Fruit fly (Drosophila melanogaster) whole organism, embryonic: ENCODE measurements around the gene Cat.

Experiments used
- Ada2b ChIP-seq: fragments of 200-800 bp; sonication (Bioruptor generic); IDR thresholded peaks from 2 replicates; pipeline ENCODE4 v1.3.6; 2022; ENCODE audit warnings: missing biosample characterization, missing genetic modification characterization
- Asciz ChIP-seq: fragments of 200-800 bp; sonication (Bioruptor generic); optimal IDR thresholded peaks from 2 replicates; lab custom pipeline; 2017; ENCODE audit warnings: missing biosample characterization, mild to moderate bottlenecking, missing genetic modification characterization, missing genetic modification reagents
- CG10431 ChIP-seq: fragments of 200-800 bp; sonication (Bioruptor generic); optimal IDR thresholded peaks from 3 replicates; lab custom pipeline; 2018; ENCODE audit warnings: missing biosample characterization, mild to moderate bottlenecking, missing genetic modification characterization
- CG11247 ChIP-seq: fragments of 200-800 bp; sonication (Bioruptor generic); IDR thresholded peaks from 2 replicates; pipeline ENCODE4 v1.3.6; 2022; ENCODE audit warnings: missing biosample characterization, missing genetic modification characterization
- CG12104 ChIP-seq: fragments of 200-800 bp; sonication (Bioruptor generic); optimal IDR thresholded peaks from 3 replicates; lab custom pipeline; 2016; ENCODE audit warnings: missing biosample characterization, missing genetic modification characterization
- CG12942 ChIP-seq: fragments of 200-800 bp; sonication (Bioruptor generic); optimal IDR thresholded peaks from 3 replicates; lab custom pipeline; 2016; ENCODE audit warnings: missing biosample characterization, missing genetic modification characterization
- CG13123 ChIP-seq: fragments of 200-800 bp; sonication (Bioruptor generic); optimal IDR thresholded peaks from 2 replicates; lab custom pipeline; 2016; ENCODE audit warnings: missing biosample characterization, missing genetic modification characterization
- CG13424 ChIP-seq: fragments of 200-800 bp; sonication (Bioruptor generic); optimal IDR thresholded peaks from 2 replicates; lab custom pipeline; 2019; ENCODE audit warnings: missing biosample characterization, mild to moderate bottlenecking, missing genetic modification characterization, moderate library complexity
- CG14710 ChIP-seq: fragments of 200-800 bp; sonication (Bioruptor generic); optimal IDR thresholded peaks from 3 replicates; lab custom pipeline; 2019; ENCODE audit warnings: missing biosample characterization, mild to moderate bottlenecking, missing genetic modification characterization, moderate library complexity
- CG15269 ChIP-seq: fragments of 200-800 bp; sonication (Bioruptor generic); optimal IDR thresholded peaks from 2 replicates; lab custom pipeline; 2018; ENCODE audit warnings: missing biosample characterization, mild to moderate bottlenecking, missing genetic modification characterization, moderate library complexity
- CG17385 ChIP-seq: fragments of 200-800 bp; sonication (Bioruptor generic); optimal IDR thresholded peaks from 3 replicates; lab custom pipeline; 2018; ENCODE audit warnings: missing biosample characterization, mild to moderate bottlenecking, missing genetic modification characterization
- CG18011 ChIP-seq: fragments of 200-800 bp; sonication (Bioruptor generic); optimal IDR thresholded peaks from 2 replicates; lab custom pipeline; 2017; ENCODE audit warnings: missing biosample characterization, missing genetic modification characterization, mild to moderate bottlenecking, moderate library complexity, missing genotype
- CG30020 ChIP-seq: fragments of 200-800 bp; optimal IDR thresholded peaks from 2 replicates; lab custom pipeline; 2019; ENCODE audit warnings: missing biosample characterization, mild to moderate bottlenecking, missing genetic modification characterization, moderate library complexity
- CG32772 ChIP-seq: fragments of 200-800 bp; sonication (Bioruptor generic); IDR thresholded peaks from 2 replicates; pipeline ENCODE4 v1.3.6; 2022; ENCODE audit warnings: missing biosample characterization, missing genetic modification characterization
- CG34422 ChIP-seq: fragments of 200-800 bp; sonication (Bioruptor generic); IDR thresholded peaks from 3 replicates; pipeline ENCODE4 v1.3.6; 2022; ENCODE audit warnings: missing biosample characterization, missing genetic modification characterization
- CG4328 ChIP-seq: fragments of 200-800 bp; sonication (Bioruptor generic); optimal IDR thresholded peaks from 3 replicates; lab custom pipeline; 2017; ENCODE audit warnings: missing biosample characterization, missing genetic modification reagents, missing genetic modification characterization
- CG4707 ChIP-seq: fragments of 200-800 bp; sonication (Bioruptor generic); optimal IDR thresholded peaks from 2 replicates; lab custom pipeline; 2018; ENCODE audit warnings: missing biosample characterization, mild to moderate bottlenecking, missing genetic modification characterization, moderate library complexity
- CG6683 ChIP-seq: fragments of 200-800 bp; sonication (Bioruptor generic); optimal IDR thresholded peaks from 2 replicates; lab custom pipeline; 2017; ENCODE audit warnings: missing biosample characterization, mild to moderate bottlenecking, missing genetic modification characterization, missing genetic modification reagents
- CG7372 ChIP-seq: fragments of 200-800 bp; sonication (Bioruptor generic); IDR thresholded peaks from 2 replicates; pipeline ENCODE4 v1.3.6; 2022; ENCODE audit warnings: missing biosample characterization, missing genetic modification characterization
- CG7745 ChIP-seq: fragments of 200-800 bp; sonication (Bioruptor generic); optimal IDR thresholded peaks from 2 replicates; lab custom pipeline; 2018; ENCODE audit warnings: missing biosample characterization, mild to moderate bottlenecking, missing genetic modification characterization, moderate library complexity
- CHES-1-like ChIP-seq: fragments of 200-800 bp; sonication (Bioruptor generic); optimal IDR thresholded peaks from 2 replicates; lab custom pipeline; 2016; ENCODE audit warnings: missing biosample characterization, missing genetic modification characterization
- E2f1 ChIP-seq: fragments of 200-800 bp; sonication (Bioruptor generic); IDR thresholded peaks from 2 replicates; pipeline ENCODE4 v1.3.6; 2022; ENCODE audit warnings: missing biosample characterization, missing genetic modification characterization
- HLHmδ ChIP-seq: fragments of 200-800 bp; sonication (Bioruptor generic); optimal IDR thresholded peaks from 2 replicates; lab custom pipeline; 2018; ENCODE audit warnings: missing biosample characterization, mild to moderate bottlenecking, missing genetic modification characterization, moderate library complexity
- NC2β ChIP-seq: fragments of 200-800 bp; sonication (Bioruptor generic); optimal IDR thresholded peaks from 2 replicates; lab custom pipeline; 2016; ENCODE audit warnings: missing biosample characterization, missing genetic modification characterization
- Nf-YA ChIP-seq: fragments of 200-800 bp; sonication (Bioruptor generic); IDR thresholded peaks from 2 replicates; pipeline ENCODE4 v1.3.6; 2022; ENCODE audit warnings: missing biosample characterization, missing genetic modification characterization
- Sox100B ChIP-seq: fragments of 200-800 bp; sonication (Bioruptor generic); optimal IDR thresholded peaks from 3 replicates; lab custom pipeline; 2018; ENCODE audit warnings: missing biosample characterization, mild to moderate bottlenecking, missing genetic modification characterization
- Sox102F ChIP-seq: fragments of 200-800 bp; sonication (Bioruptor generic); optimal IDR thresholded peaks from 2 replicates; lab custom pipeline; 2018; ENCODE audit warnings: missing biosample characterization, mild to moderate bottlenecking, missing genetic modification characterization, moderate library complexity
- YL-1 ChIP-seq: fragments of 200-800 bp; sonication (Bioruptor generic); optimal IDR thresholded peaks from 3 replicates; lab custom pipeline; 2017; ENCODE audit warnings: missing biosample characterization, mild to moderate bottlenecking, missing genetic modification characterization
- ab ChIP-seq: fragments of 200-800 bp; sonication (Bioruptor generic); optimal IDR thresholded peaks from 2 replicates; lab custom pipeline; 2016; ENCODE audit warnings: missing biosample characterization, missing genetic modification characterization
- bab2 ChIP-seq: fragments of 200-800 bp; sonication (Bioruptor generic); optimal IDR thresholded peaks from 2 replicates; lab custom pipeline; 2016; ENCODE audit warnings: missing biosample characterization, missing genetic modification characterization
- caup ChIP-seq: fragments of 200-800 bp; sonication (Bioruptor generic); optimal IDR thresholded peaks from 3 replicates; lab custom pipeline; 2017; ENCODE audit warnings: missing biosample characterization, mild to moderate bottlenecking, missing genetic modification characterization, moderate library complexity; ENCODE audit not compliant: severe bottlenecking
- disco-r ChIP-seq: fragments of 200-800 bp; sonication (Bioruptor generic); optimal IDR thresholded peaks from 2 replicates; lab custom pipeline; 2016; ENCODE audit warnings: missing biosample characterization, missing genetic modification characterization
- fd3F ChIP-seq: fragments of 200-800 bp; sonication (Bioruptor generic); optimal IDR thresholded peaks from 2 replicates; lab custom pipeline; 2018; ENCODE audit warnings: missing biosample characterization, mild to moderate bottlenecking, missing genetic modification characterization, moderate library complexity
- fru ChIP-seq: fragments of >200 bp; optimal IDR thresholded peaks from 2 replicates; lab custom pipeline; 2017
- gce ChIP-seq: fragments of 200-800 bp; sonication (Bioruptor generic); IDR thresholded peaks from 3 replicates; pipeline ENCODE4 v1.3.6; 2022; ENCODE audit warnings: missing biosample characterization, missing genetic modification characterization
- gsb-n ChIP-seq: fragments of 200-800 bp; sonication (Bioruptor generic); optimal IDR thresholded peaks from 3 replicates; lab custom pipeline; 2018; ENCODE audit warnings: missing biosample characterization, mild to moderate bottlenecking, missing genetic modification characterization
- hth ChIP-seq: fragments of >200 bp; optimal IDR thresholded peaks from 2 replicates; lab custom pipeline; 2017; ENCODE audit warnings: inconsistent platforms
- insv ChIP-seq, 2 experiments: fragments of 200-800 bp; sonication (Bioruptor generic); optimal IDR thresholded peaks; 3 replicates each; lab custom pipeline; 2016 to 2018; ENCODE audit warnings: missing biosample characterization in 2 of 2, missing genetic modification characterization in 2 of 2
- jigr1 ChIP-seq: fragments of 200-800 bp; sonication (Bioruptor generic); IDR thresholded peaks from 3 replicates; pipeline ENCODE4 v1.3.6; 2022; ENCODE audit warnings: missing biosample characterization, missing genetic modification characterization
- nom ChIP-seq: fragments of 200-800 bp; sonication (Bioruptor generic); optimal IDR thresholded peaks from 2 replicates; lab custom pipeline; 2017; ENCODE audit warnings: missing biosample characterization, missing genetic modification characterization, mild to moderate bottlenecking, moderate library complexity, missing genetic modification reagents
- oc ChIP-seq: fragments of 200-800 bp; sonication (Bioruptor generic); optimal IDR thresholded peaks from 2 replicates; lab custom pipeline; 2018; ENCODE audit warnings: missing biosample characterization, mild to moderate bottlenecking, missing genetic modification characterization, moderate library complexity
- p53 ChIP-seq: fragments of 200-800 bp; sonication (Bioruptor generic); optimal IDR thresholded peaks from 2 replicates; lab custom pipeline; 2016; ENCODE audit warnings: missing biosample characterization, missing genetic modification characterization
- pb ChIP-seq: fragments of 200-800 bp; sonication (Bioruptor generic); optimal IDR thresholded peaks from 3 replicates; lab custom pipeline; 2016; ENCODE audit warnings: missing biosample characterization, missing genetic modification characterization
- ranshi ChIP-seq: fragments of 200-800 bp; sonication (Bioruptor generic); IDR thresholded peaks from 2 replicates; pipeline ENCODE4 v1.3.6; 2022; ENCODE audit warnings: missing biosample characterization, missing genetic modification characterization
- sug ChIP-seq: fragments of 200-800 bp; optimal IDR thresholded peaks from 2 replicates; lab custom pipeline; 2019; ENCODE audit warnings: missing biosample characterization, mild to moderate bottlenecking, missing genetic modification characterization, moderate library complexity
- tna ChIP-seq: fragments of 200-800 bp; sonication (Bioruptor generic); IDR thresholded peaks from 2 replicates; pipeline ENCODE4 v1.3.6; 2022; ENCODE audit warnings: missing biosample characterization, missing genetic modification characterization; ENCODE audit not compliant: partially characterized antibody
- toy ChIP-seq: fragments of 200-800 bp; sonication (Bioruptor generic); IDR thresholded peaks from 2 replicates; pipeline ENCODE4 v1.3.6; 2022; ENCODE audit warnings: missing biosample characterization, missing genetic modification characterization
- tup ChIP-seq: fragments of 200-800 bp; sonication (Bioruptor generic); optimal IDR thresholded peaks from 2 replicates; lab custom pipeline; 2016; ENCODE audit warnings: missing biosample characterization, mild to moderate bottlenecking, missing genetic modification characterization, moderate library complexity
- unpg ChIP-seq: fragments of 200-800 bp; sonication (Bioruptor generic); optimal IDR thresholded peaks from 3 replicates; lab custom pipeline; 2018; ENCODE audit warnings: missing biosample characterization, mild to moderate bottlenecking, missing genetic modification characterization, moderate library complexity
- usp ChIP-seq: fragments of >200 bp; optimal IDR thresholded peaks from 2 replicates; lab custom pipeline; 2017; ENCODE audit warnings: missing biosample characterization, missing genetic modification characterization
- vnd ChIP-seq: fragments of 200-800 bp; sonication (Bioruptor generic); IDR thresholded peaks from 3 replicates; pipeline ENCODE4 v1.3.6; 2022; ENCODE audit warnings: missing biosample characterization, missing genetic modification characterization; ENCODE audit not compliant: partially characterized antibody
- zfh2 ChIP-seq: fragments of 200-800 bp; sonication (Bioruptor generic); optimal IDR thresholded peaks from 2 replicates; lab custom pipeline; 2016; ENCODE audit warnings: missing biosample characterization, missing genetic modification characterization

The Cat gene

DNA sequence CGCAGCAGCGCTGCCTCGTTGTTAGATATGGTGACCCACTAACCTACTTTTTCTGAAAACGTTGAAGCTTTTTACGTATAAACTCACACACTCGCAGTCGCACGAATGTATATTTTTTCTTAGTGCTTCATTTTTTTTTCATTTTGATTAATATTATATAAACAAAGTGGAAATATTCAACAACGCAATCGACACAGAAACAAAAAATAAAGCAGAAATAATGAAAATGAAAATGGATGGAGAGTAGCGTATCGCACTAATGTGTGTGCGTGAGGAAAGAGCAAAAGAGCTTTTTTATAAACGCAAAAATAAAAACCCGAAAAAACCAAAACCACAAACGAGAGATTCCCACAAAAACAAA, 36.4 kb upstream of the Cat start (continued):
- TF ChIP-seq hth (lab: Kevin White, UChicago) (no peak), pb (GFP tag; lab: Kevin White, UChicago) (no peak), Nf-YA (GFP tag; lab: Robert Waterston, UW) (no peak), toy (GFP tag; lab: Robert Waterston, UW) (0 out of 2 replicates have a peak, but pooled peaks have one; percentile 20), tup (GFP tag; lab: Kevin White, UChicago) (no peak), CG10431 (GFP tag; lab: Kevin White, UChicago) (no peak), CG17385 (peak; percentile 20), E2f1 (no peak), disco-r (GFP tag; lab: Kevin White, UChicago) (no peak), Asciz (peak; percentile 28), CG14710 (tag; lab: Kevin White, UChicago) (no peak), Sox102F (GFP tag; lab: Kevin White, UChicago) (peak; percentile 62), zfh2 (GFP tag; lab: Kevin White, UChicago) (no peak), nom (GFP tag; lab: Kevin White, UChicago) (no peak), bab2 (GFP tag; lab: Kevin White, UChicago) (no peak), fd3F (GFP tag; lab: Kevin White, UChicago) (peak; percentile 10), ranshi (GFP tag; lab: Robert Waterston, UW) (peak; percentile 47; the same call in 1 of the 2 replicates), CG15269 (peak; percentile 36), CG32772 (no peak), HLHmδ (GFP tag; lab: Kevin White, UChicago) (no peak), Ada2b (GFP tag; lab: Robert Waterston, UW) (0 out of 2 replicates have a peak, but pooled peaks have one; percentile 12), CG7745 (no peak), p53 (GFP tag; lab: Kevin White, UChicago) (no peak), caup (GFP tag; lab: Kevin White, UChicago) (no peak), CG11247 (GFP tag; lab: Robert Waterston, UW) (0 out of 2 replicates have a peak, but pooled peaks have one; percentile 39), fru (lab: Kevin White, UChicago) (no peak), CG6683 (GFP tag; lab: Kevin White, UChicago) (no peak), NC2β (GFP tag; lab: Kevin White, UChicago) (no peak), CG7372 (no peak; the same call in 1 of the 2 replicates), CG13424 (peak; percentile 36), CG12942 (no peak), CG12104 (GFP tag; lab: Kevin White, UChicago) (peak; percentile 12), unpg (peak; percentile 59), ab (GFP tag; lab: Kevin White, UChicago) (no peak), CG18011 (no peak), gsb-n (no peak), CG4328 (GFP tag; lab: Kevin White, UChicago) (no peak), tna (no peak), YL-1 (no peak), CHES-1-like (GFP tag; lab: Kevin White, UChicago) (no peak), gce (no peak), CG30020 (no peak), usp (GFP tag; lab: Kevin White, UChicago) (no peak), CG34422 (no peak), Sox100B (GFP tag; lab: Kevin White, UChicago) (no peak), sug (tag; lab: Kevin White, UChicago) (no peak), insv (GFP tag; optimal IDR thresholded peaks at IDR 0.05; lab: Kevin White, UChicago) (no peak), jigr1 (no peak), oc (tag; lab: Kevin White, UChicago) (peak; percentile 34), vnd (GFP tag; lab: Robert Waterston, UW) (no peak), CG4707 (GFP tag; lab: Kevin White, UChicago) (no peak), CG13123 (GFP tag; lab: Kevin White, UChicago) (no peak)
